Fruit fly (Drosophila melanogaster) S2 (cell line): ENCODE results near the gene GCC185.

Source experiments
- CG8478 ChIP-seq: fragments of >200 bp; optimal IDR thresholded peaks from 2 replicates; lab custom pipeline; 2018
- CTCF ChIP-seq, 2 experiments: fragments of >200 bp; optimal IDR thresholded peaks; 2 replicates each; lab custom pipeline; 2018

DNA sequence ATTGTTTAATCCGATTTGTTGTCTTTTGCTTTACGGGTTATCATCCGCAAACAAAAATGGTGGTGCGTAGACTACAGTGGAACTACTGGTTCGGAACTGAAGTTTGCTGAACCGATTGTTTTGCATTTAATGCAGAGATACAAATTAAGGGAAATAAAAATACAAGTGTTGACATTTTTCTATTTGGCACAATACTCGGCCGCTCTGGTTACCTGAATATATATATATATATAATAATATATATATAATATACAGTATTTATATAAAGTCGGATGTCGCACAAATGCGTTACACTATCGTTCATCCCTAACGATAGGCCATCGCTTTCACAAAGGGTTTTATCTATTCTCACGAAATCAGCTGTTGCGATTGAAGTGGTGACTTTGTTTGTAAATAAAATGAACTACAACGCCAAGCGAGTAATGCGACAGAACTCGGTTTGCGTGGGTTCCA, 6.3 kb downstream of the GCC185 start, which contains the start of the genes DCAF12 and Spt3:
- no peak for TF ChIP-seq CG8478 (lab: Kevin White, UChicago)
- TF ChIP-seq CTCF (optimal IDR thresholded peaks at IDR 0.05; lab: Kevin White, UChicago): no peak
